Worm (Caenorhabditis elegans) whole organism, L3 larva: ENCODE results near the gene fbxa-27.

Source experiments
- R02D3.7 ChIP-seq: fragments of 150-350 bp; optimal IDR thresholded peaks from 2 replicates; lab custom pipeline; 2014; ENCODE audit warnings: missing biosample characterization, missing genetic modification characterization
- aly-2 ChIP-seq: fragments of 150-350 bp; optimal IDR thresholded peaks from 2 replicates; lab custom pipeline; 2014; ENCODE audit warnings: missing biosample characterization, missing genetic modification characterization
- ceh-16 ChIP-seq: sonication (generic microtip); optimal IDR thresholded peaks from 2 replicates; lab custom pipeline; 2017; ENCODE audit warnings: missing biosample characterization, missing genetic modification characterization
- egl-27 ChIP-seq: sonication (generic microtip); optimal IDR thresholded peaks from 4 replicates; lab custom pipeline; 2017; ENCODE audit warnings: missing biosample characterization, missing genetic modification reagents, missing genetic modification characterization
- elt-1 ChIP-seq: fragments of 150-350 bp; optimal IDR thresholded peaks from 2 replicates; lab custom pipeline; 2014; ENCODE audit warnings: missing biosample characterization, missing genetic modification characterization
- hmg-11 ChIP-seq: sonication (generic microtip); optimal IDR thresholded peaks from 2 replicates; lab custom pipeline; 2016; ENCODE audit warnings: missing genetic modification characterization, missing compliant biosample characterization
- lsy-12 ChIP-seq: sonication (generic microtip); optimal IDR thresholded peaks from 2 replicates; lab custom pipeline; 2016; ENCODE audit warnings: mild to moderate bottlenecking, missing genetic modification characterization, missing compliant biosample characterization
- skn-1 ChIP-seq: fragments of 150-350 bp; optimal IDR thresholded peaks from 2 replicates; lab custom pipeline; 2014; ENCODE audit warnings: missing biosample characterization, missing genetic modification characterization
- ztf-11 ChIP-seq: fragments of 150-350 bp; optimal IDR thresholded peaks from 2 replicates; lab custom pipeline; 2014; ENCODE audit warnings: missing biosample characterization, missing genetic modification characterization

DNA sequence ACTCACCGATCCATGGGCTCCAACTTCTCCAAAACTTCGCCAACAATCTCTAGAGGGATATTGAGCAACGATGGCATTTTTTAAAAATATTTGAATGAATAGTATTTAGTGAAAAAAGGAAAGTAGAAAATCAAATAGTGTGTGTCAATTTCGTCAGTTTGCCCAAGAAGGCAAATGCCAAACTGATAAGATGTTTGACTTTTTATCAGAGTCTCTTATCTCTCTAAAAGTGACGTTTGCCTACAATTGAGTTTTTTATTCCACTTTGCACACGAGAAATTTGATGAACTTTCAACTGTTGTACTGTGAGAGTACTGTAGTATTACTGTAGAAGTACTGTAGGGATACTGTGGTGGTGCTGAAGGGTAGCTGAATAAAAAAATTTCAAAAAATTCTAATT lies 19.2 kb upstream of the fbxa-27 start:
- TF ChIP-seq hmg-11 (tag; lab: Kevin White, UChicago) (no peak), ztf-11 (tag; lab: Kevin White, UChicago) (no peak), aly-2 (no peak), R02D3.7 (tag; lab: Kevin White, UChicago) (no peak), ceh-16 (tag; lab: Kevin White, UChicago) (no peak), egl-27 (tag; lab: Kevin White, UChicago) (no peak), elt-1 (tag; lab: Kevin White, UChicago) (no peak), skn-1 (no peak), lsy-12 (no peak)
